Worm (Caenorhabditis elegans) whole organism, mixed stage, embryonic: Measurements from ENCODE around the gene chmp-7.

ENCODE experiments used
- M03D4.4 ChIP-seq: sonication (generic microtip); optimal IDR thresholded peaks from 2 replicates; lab custom pipeline; 2017; ENCODE audit warnings: mild to moderate bottlenecking, missing genetic modification characterization, missing compliant biosample characterization
- bed-3 ChIP-seq: fragments of 200-800 bp; sonication (Bioruptor generic); optimal IDR thresholded peaks from 3 replicates; lab custom pipeline; 2018; ENCODE audit warnings: mild to moderate bottlenecking, missing genetic modification characterization, moderate library complexity, missing compliant biosample characterization
- blmp-1 ChIP-seq: fragments of 150-350 bp; optimal IDR thresholded peaks from 2 replicates; lab custom pipeline; 2014; ENCODE audit warnings: missing biosample characterization, missing genetic modification characterization
- ceh-39 ChIP-seq: fragments of 150-350 bp; optimal IDR thresholded peaks from 2 replicates; lab custom pipeline; 2014; ENCODE audit warnings: missing biosample characterization, missing genetic modification characterization
- ceh-43 ChIP-seq: fragments of 200-800 bp; sonication (Bioruptor generic); optimal IDR thresholded peaks from 2 replicates; lab custom pipeline; 2018; ENCODE audit warnings: mild to moderate bottlenecking, missing genetic modification characterization, moderate library complexity, missing compliant biosample characterization
- ceh-83 ChIP-seq: fragments of 200-800 bp; sonication (Bioruptor generic); optimal IDR thresholded peaks from 2 replicates; lab custom pipeline; 2018; ENCODE audit warnings: mild to moderate bottlenecking, missing genetic modification characterization, missing compliant biosample characterization
- ces-1 ChIP-seq: fragments of 150-350 bp; optimal IDR thresholded peaks from 2 replicates; lab custom pipeline; 2014; ENCODE audit warnings: missing biosample characterization, missing genetic modification reagents, missing genetic modification characterization
- drap-1 ChIP-seq: fragments of 200-800 bp; sonication (Bioruptor generic); optimal IDR thresholded peaks from 3 replicates; lab custom pipeline; 2018; ENCODE audit warnings: mild to moderate bottlenecking, missing genetic modification characterization, missing compliant biosample characterization
- elt-1 ChIP-seq: sonication (generic microtip); optimal IDR thresholded peaks from 2 replicates; lab custom pipeline; 2017; ENCODE audit warnings: missing genetic modification characterization, mild to moderate bottlenecking, missing compliant biosample characterization, antibody characterized with exemption, moderate library complexity, borderline replicate concordance; ENCODE audit not compliant: insufficient read depth
- elt-3 ChIP-seq: fragments of 150-350 bp; optimal IDR thresholded peaks from 2 replicates; lab custom pipeline; 2014; ENCODE audit warnings: missing biosample characterization, missing genetic modification characterization
- flh-1 ChIP-seq: fragments of 200-800 bp; sonication (Bioruptor generic); optimal IDR thresholded peaks from 2 replicates; lab custom pipeline; 2018; ENCODE audit warnings: mild to moderate bottlenecking, missing genetic modification characterization, moderate library complexity, missing compliant biosample characterization
- hlh-1 ChIP-seq: fragments of 150-350 bp; optimal IDR thresholded peaks from 2 replicates; lab custom pipeline; 2014; ENCODE audit warnings: missing biosample characterization, missing genetic modification reagents, missing genetic modification characterization
- lin-13 ChIP-seq: fragments of 150-350 bp; optimal IDR thresholded peaks from 2 replicates; lab custom pipeline; 2014; ENCODE audit warnings: missing biosample characterization, missing genetic modification characterization
- lsy-2 ChIP-seq: fragments of 150-350 bp; optimal IDR thresholded peaks from 2 replicates; lab custom pipeline; 2014; ENCODE audit warnings: missing biosample characterization, missing genetic modification characterization
- mab-5 ChIP-seq: fragments of 150-350 bp; optimal IDR thresholded peaks from 2 replicates; lab custom pipeline; 2014; ENCODE audit warnings: missing biosample characterization, missing genetic modification characterization
- mep-1 ChIP-seq: fragments of 150-350 bp; optimal IDR thresholded peaks from 2 replicates; lab custom pipeline; 2017; ENCODE audit warnings: missing biosample characterization, missing genetic modification reagents, missing genetic modification characterization, inconsistent platforms
- mls-2 ChIP-seq: sonication (generic microtip); optimal IDR thresholded peaks from 2 replicates; lab custom pipeline; 2016; ENCODE audit warnings: mild to moderate bottlenecking, missing genetic modification characterization, moderate library complexity, missing compliant biosample characterization
- nhr-12 ChIP-seq: fragments of 150-350 bp; optimal IDR thresholded peaks from 2 replicates; lab custom pipeline; 2014; ENCODE audit warnings: missing biosample characterization, missing genetic modification characterization
- nhr-2 ChIP-seq: fragments of 150-350 bp; optimal IDR thresholded peaks from 2 replicates; lab custom pipeline; 2014; ENCODE audit warnings: missing biosample characterization, missing genetic modification characterization
- nhr-237 ChIP-seq: fragments of 150-350 bp; optimal IDR thresholded peaks from 2 replicates; lab custom pipeline; 2014; ENCODE audit warnings: missing biosample characterization, missing genetic modification characterization
- nhr-76 ChIP-seq: sonication (generic microtip); optimal IDR thresholded peaks from 2 replicates; lab custom pipeline; 2017; ENCODE audit warnings: missing biosample characterization, missing genetic modification characterization
- sem-2 ChIP-seq: fragments of 200-800 bp; sonication (Bioruptor generic); optimal IDR thresholded peaks from 2 replicates; lab custom pipeline; 2018; ENCODE audit warnings: mild to moderate bottlenecking, missing genetic modification characterization, missing compliant biosample characterization
- snpc-4 ChIP-seq: fragments of 150-350 bp; optimal IDR thresholded peaks from 2 replicates; lab custom pipeline; 2014; ENCODE audit warnings: missing biosample characterization, missing genetic modification characterization
- sptf-1 ChIP-seq: sonication (generic microtip); optimal IDR thresholded peaks from 2 replicates; lab custom pipeline; 2017; ENCODE audit warnings: mild to moderate bottlenecking, missing genetic modification characterization, moderate library complexity, missing compliant biosample characterization
- unc-120 ChIP-seq: sonication (generic microtip); optimal IDR thresholded peaks from 2 replicates; lab custom pipeline; 2017; ENCODE audit warnings: missing genetic modification characterization, missing compliant biosample characterization; ENCODE audit not compliant: poor library complexity, severe bottlenecking
- unc-39 ChIP-seq: fragments of 150-350 bp; optimal IDR thresholded peaks from 2 replicates; lab custom pipeline; 2014; ENCODE audit warnings: missing biosample characterization, missing genetic modification characterization
- unc-62 ChIP-seq: fragments of 150-350 bp; optimal IDR thresholded peaks from 2 replicates; lab custom pipeline; 2014; ENCODE audit warnings: missing biosample characterization, missing genetic modification reagents, missing genetic modification characterization
- zip-8 ChIP-seq: fragments of 150-350 bp; optimal IDR thresholded peaks from 2 replicates; lab custom pipeline; 2014; ENCODE audit warnings: missing biosample characterization, missing genetic modification characterization
- ztf-11 ChIP-seq: fragments of 150-350 bp; optimal IDR thresholded peaks from 2 replicates; lab custom pipeline; 2014; ENCODE audit warnings: missing biosample characterization, missing genetic modification characterization

chmp-7 gene

ce11 chrII:9010708-9011107 lies 44.1 kb upstream of the chmp-7 start:
- TF ChIP-seq unc-39 (tag; lab: Kevin White, UChicago): no peak
- no peak for TF ChIP-seq drap-1
- TF ChIP-seq mls-2 (tag; lab: Kevin White, UChicago): peak; percentile 7
- TF ChIP-seq unc-120 (tag; lab: Kevin White, UChicago): no peak
- TF ChIP-seq ceh-39 (tag; lab: Kevin White, UChicago): no peak
- no peak for TF ChIP-seq ztf-11 (tag; lab: Kevin White, UChicago)
- TF ChIP-seq ces-1 (GFP tag; lab: Kevin White, UChicago): peak; percentile 70
- no peak for TF ChIP-seq M03D4.4 (tag; lab: Kevin White, UChicago)
- no peak for TF ChIP-seq nhr-237 (tag; lab: Kevin White, UChicago)

- TF ChIP-seq sptf-1 (peak; percentile 62), hlh-1 (peak; percentile 14), drap-1 (peak; percentile 36), unc-120 (tag; lab: Kevin White, UChicago) (peak; percentile 48), ceh-43 (no peak)
Measured at ce11 chrII:9013341-9013740, 41.4 kb upstream of the chmp-7 start.

ce11 chrII:9014188-9014587 lies 40.6 kb upstream of the chmp-7 start:
- no peak for TF ChIP-seq elt-1
- TF ChIP-seq hlh-1: no peak
- no peak for TF ChIP-seq snpc-4

- TF ChIP-seq drap-1: no peak
- TF ChIP-seq ceh-39 (tag; lab: Kevin White, UChicago): no peak
- no peak for TF ChIP-seq bed-3
- TF ChIP-seq flh-1 (GFP tag; lab: Kevin White, UChicago): no peak
- peak; percentile 74 for TF ChIP-seq unc-62
- TF ChIP-seq ztf-11 (tag; lab: Kevin White, UChicago): no peak
- TF ChIP-seq snpc-4: no peak
- TF ChIP-seq ceh-83: no peak
- no peak for TF ChIP-seq mep-1 (tag; lab: Kevin White, UChicago)
- TF ChIP-seq hlh-1: peak; percentile 73
- TF ChIP-seq unc-120 (tag; lab: Kevin White, UChicago): peak; percentile 33
- no peak for TF ChIP-seq mab-5 (tag; lab: Kevin White, UChicago)
- no peak for TF ChIP-seq nhr-12 (tag; lab: Kevin White, UChicago)
- no peak for TF ChIP-seq sem-2 (GFP tag; lab: Kevin White, UChicago)
- TF ChIP-seq blmp-1 (tag; lab: Kevin White, UChicago): no peak
- TF ChIP-seq elt-3 (tag; lab: Kevin White, UChicago): no peak
- no peak for TF ChIP-seq ceh-43
Measured at ce11 chrII:9014877-9015505, 39.8 kb upstream of the chmp-7 start.

- TF ChIP-seq ceh-39 (tag; lab: Kevin White, UChicago): no peak
- TF ChIP-seq unc-120 (tag; lab: Kevin White, UChicago): no peak
- no peak for TF ChIP-seq lin-13 (tag; lab: Kevin White, UChicago)
- TF ChIP-seq mep-1 (tag; lab: Kevin White, UChicago): no peak
- no peak for TF ChIP-seq zip-8 (tag; lab: Kevin White, UChicago)
- no peak for TF ChIP-seq flh-1 (GFP tag; lab: Kevin White, UChicago)
- TF ChIP-seq M03D4.4 (tag; lab: Kevin White, UChicago): no peak
- TF ChIP-seq ceh-83: no peak
- no peak for TF ChIP-seq unc-39 (tag; lab: Kevin White, UChicago)
- no peak for TF ChIP-seq nhr-2
- TF ChIP-seq unc-62: no peak
- no peak for TF ChIP-seq nhr-76
- TF ChIP-seq mls-2 (tag; lab: Kevin White, UChicago): no peak
Measured at ce11 chrII:9017628-9018027, 37.1 kb upstream of the chmp-7 start.

ce11 chrII:9019704-9020103 lies 35.1 kb upstream of the chmp-7 start, which contains the start of gene dep-1:
Gene dep-1, minus strand, starts transcription at chrII:9019798.
- no peak for TF ChIP-seq lsy-2
